Fruit fly (Drosophila melanogaster) whole organism, prepupa: ENCODE measurements around the gene CG34303.
A peak's percentile ranks its signal among the peaks of the same experiment; 100 is the strongest.

Experiments
- Met ChIP-seq: fragments of 200-800 bp; sonication (Bioruptor generic); optimal IDR thresholded peaks from 3 replicates; lab custom pipeline; 2016; ENCODE audit warnings: missing biosample characterization, missing genetic modification characterization
- svp ChIP-seq: fragments of 200-800 bp; sonication (Bioruptor generic); peaks from one replicate; lab custom pipeline; 2016; ENCODE audit warnings: missing biosample characterization, missing genetic modification characterization

dm6 chr3R:10134341-10134668 lies 17.4 kb downstream of the CG34303 start:
- TF ChIP-seq svp (GFP tag; lab: Kevin White, UChicago) (no peak), Met (GFP tag; lab: Kevin White, UChicago) (peak; percentile 33)
